Fruit fly (Drosophila melanogaster) whole organism, larva: ENCODE data around the gene nes.

Source experiments
- noc ChIP-seq: fragments of 200-800 bp; sonication (Bioruptor generic); optimal IDR thresholded peaks from 3 replicates; lab custom pipeline; 2019; ENCODE audit warnings: missing biosample characterization, mild to moderate bottlenecking, missing genetic modification characterization, moderate library complexity

nes gene

DNA sequence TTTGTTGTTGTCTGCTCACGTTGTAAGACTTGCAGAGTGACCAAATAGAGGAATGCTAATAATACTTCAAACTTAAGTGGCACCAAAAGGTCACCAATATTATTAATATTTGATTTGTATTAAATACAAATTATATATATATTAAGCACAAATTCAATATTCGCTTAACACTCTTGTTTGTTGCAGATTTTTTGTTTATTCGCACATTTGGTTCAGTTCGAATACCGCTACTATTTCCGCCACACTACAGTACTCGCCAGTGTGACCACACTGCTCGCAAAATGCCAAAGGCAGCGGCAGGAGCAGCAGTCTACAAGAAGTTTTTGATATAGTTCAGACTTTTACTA lies 3.6 kb upstream of the nes start, which contains the start of gene Max:
TSS of gene Max (minus strand) at position 44 of the 347 bp plus-strand sequence.
- peak; percentile 63 for TF ChIP-seq noc (tag; lab: Kevin White, UChicago)

DNA sequence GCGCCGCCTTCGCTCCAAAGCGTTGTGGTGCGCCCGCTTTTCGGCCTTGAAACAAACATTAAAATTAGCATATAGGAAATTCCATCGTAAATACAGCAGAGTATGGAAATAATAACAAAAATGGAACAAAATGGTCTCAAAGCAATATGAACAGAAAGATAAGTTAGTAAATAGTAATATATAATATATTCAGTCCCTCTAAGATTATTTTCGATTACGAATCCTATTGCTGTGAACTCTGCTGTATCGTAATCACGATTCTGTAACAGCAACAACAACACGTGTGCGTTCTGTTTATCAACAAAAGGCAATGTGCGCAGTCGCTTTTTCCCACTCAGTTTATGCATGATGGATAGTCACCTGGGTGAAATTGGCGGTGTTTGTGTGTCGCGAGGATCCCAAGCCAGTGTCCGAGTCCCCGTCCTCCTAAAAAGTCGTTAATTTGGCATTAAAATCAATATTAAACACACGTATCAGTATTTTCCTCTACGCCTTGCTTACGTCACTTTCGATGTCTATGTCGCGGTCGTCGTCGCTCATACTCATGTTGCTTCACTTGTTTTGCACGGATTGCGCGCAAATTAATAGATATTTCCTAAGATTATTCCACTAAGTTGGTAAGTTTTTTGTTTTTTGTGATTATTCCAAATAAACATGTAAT lies 3.1 kb upstream of the nes start, which contains the start of the genes CG42374 and Mettl5:
TSS of gene CG42374 (plus strand) at position 287 of the 661 bp plus-strand sequence.
TSS of gene Mettl5 (plus strand) at position 287 of the 661 bp plus-strand sequence.
- no peak for TF ChIP-seq noc (tag; lab: Kevin White, UChicago)

DNA sequence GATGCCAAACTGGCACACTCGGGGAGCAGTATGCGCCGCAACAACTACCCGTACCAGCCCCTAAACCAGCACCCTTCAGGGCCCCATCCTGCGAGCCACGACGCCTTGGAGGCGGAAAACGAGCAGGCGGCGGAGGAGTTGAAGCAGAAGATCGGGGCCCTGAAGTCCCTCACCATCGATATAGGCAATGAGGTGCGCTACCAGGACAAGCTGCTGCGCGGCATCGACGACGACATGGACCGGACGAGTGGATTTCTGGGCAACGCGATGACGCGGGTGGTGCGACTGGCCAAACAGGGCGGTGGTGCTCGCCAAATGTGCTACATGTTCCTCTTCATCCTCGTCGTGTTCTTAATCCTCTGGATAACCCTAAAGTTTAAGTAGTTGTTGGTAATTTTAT lies 1.2 kb upstream of the nes start:
- no peak for TF ChIP-seq noc (tag; lab: Kevin White, UChicago)

DNA sequence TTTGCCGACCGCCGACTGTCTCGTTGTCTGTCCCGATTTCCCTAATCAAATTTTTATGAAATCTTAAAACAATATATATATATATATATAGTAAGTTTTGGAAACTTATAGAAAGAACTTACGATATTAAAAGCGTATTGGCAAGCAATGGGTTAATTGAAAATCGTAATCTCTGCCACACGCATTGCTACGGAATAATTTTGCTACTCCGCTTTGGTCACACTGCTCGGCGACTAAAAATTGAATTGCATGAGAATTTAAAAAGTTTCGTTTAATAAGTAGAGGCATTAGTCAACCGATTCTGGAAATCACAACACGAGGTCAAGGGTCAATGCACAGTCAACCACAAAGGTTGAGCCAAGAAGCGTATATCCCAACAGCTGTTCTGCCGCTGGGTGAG lies 734 bp upstream of the nes start, which contains the start of gene Bet1:
TSS of gene Bet1 (plus strand) at position 182 of the 400 bp plus-strand sequence.
- TF ChIP-seq noc (tag; lab: Kevin White, UChicago) = no peak

DNA sequence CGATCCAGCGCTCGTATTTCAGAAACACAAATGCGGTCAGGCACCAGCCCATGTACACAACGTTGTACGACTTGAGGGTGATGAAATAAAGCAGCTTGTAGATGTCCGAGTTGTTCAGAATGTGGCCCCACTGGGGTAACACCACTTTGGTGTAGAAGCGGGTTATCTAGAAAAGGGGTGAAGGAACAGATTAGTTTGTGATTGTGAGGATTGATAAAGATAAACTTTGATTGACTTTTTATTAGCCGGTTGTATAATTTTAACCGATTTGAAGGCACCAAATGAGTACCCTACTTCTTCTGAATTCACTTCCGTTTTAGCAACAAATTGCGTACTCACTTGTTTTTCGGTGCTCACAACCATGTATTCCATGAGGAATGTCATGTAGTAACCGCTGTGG lies 2.3 kb downstream of the nes start:
- TF ChIP-seq noc (tag; lab: Kevin White, UChicago) = no peak

DNA sequence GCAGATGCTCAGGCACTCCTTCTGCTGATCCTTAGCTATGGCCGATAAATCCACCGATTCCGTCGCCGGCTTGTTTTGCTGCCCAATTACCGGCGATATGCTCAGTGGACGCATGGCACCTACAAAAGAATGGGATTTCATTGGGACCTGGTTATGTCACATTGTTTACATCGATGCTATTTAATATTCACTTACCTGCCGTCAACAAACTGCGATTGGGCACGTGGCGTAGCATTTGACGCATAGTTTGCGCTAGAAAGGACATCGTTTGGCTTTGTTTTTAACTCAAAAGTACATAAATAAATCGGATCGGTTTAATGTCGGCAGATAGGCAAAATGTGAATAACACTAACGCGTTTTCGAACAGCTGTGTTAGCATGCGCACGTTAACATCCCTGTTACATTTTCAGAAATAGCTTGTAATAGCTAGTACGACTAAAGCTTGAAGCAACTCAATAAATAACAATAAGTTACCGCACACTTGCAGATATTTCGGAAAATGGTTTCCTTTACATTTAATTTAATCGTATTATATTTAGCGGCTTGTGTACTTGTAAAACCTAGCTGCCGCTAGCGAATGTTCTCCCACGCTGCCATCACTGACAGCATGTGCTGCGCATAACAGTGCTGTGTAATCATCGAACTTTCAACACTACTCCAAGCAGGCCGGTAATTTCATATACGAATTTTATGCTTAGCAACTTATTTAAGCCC lies 5.6 kb downstream of the nes start, which contains the start of the genes mRpL21 and rept:
TSS of gene mRpL21 (minus strand) at position 347 of the 714 bp plus-strand sequence.
TSS of gene rept (plus strand) at position 626 of the 714 bp plus-strand sequence.
- peak; percentile 66 for TF ChIP-seq noc (tag; lab: Kevin White, UChicago)

DNA sequence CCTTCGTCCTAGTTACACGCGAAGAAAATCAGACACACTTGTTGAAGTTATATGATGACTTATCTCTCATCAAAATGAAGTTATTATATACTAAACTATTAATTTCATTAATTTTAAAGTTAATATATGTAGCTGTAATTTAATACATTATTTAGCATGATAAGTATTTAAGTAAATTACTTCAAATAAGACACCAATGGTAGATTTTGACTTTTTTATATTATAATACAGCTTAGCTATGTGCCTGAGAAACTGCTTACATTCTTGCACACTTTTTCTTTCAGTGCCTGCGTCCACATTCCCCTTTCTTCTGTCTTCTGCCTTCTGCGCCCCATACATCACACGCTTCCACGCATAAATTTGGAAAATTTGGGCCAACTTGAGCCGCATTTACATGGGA lies 8.8 kb downstream of the nes start:
- TF ChIP-seq noc (tag; lab: Kevin White, UChicago) = no peak

DNA sequence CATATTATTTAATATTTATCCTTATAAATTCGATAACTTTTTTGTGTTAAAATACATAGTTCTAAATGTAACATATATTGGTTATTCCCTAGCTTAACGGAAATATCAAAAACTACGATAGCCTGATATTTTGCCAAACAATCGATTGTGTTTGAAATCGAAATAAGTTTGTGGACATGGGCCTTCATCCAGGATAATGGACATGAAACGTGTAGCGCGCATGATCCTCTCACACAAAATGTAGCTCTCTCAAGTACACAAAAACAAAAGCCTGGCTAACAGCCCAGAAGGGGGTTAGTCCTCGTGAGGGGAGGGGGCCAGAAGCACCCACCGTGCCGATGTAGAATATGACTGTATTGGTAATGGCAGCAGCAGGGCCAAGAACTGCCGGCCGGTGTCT lies 22.7 kb downstream of the nes start:
- no peak for TF ChIP-seq noc (tag; lab: Kevin White, UChicago)

DNA sequence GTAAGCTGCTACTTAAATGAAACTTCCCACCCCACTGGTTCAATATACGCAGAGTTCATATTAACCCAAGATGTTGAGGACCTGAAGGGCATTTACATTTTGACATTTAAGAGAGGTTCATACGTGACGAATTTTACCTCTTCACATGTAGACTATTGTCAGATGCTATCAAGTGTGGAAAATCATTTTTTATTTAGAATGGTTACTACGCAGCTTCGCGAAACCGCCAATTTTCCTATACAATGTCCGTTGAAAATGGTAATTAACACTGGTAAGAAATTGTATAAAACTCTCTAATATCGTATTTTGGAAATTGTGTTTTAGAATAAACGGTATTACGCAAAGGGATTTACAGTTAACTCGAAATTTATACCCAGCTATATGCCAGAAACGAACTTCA lies 23.9 kb downstream of the nes start:
- no peak for TF ChIP-seq noc (tag; lab: Kevin White, UChicago)

DNA sequence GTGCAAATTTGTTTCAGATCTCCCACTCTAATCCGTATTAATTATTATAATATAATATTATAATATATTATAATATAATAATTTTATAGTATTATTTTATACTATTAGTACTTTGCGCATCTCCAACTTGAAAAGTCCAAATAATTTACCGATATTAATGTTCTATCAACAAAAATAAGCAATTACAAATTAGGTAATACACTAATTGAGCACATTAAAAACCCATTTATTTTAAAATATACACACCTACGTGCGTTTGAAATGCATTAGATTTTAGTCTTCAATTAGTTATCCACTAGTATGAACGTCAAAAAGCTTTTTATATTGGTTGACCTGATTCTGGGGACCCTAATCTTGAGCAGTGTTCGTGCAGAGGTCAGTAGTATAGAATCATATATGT lies 24.4 kb downstream of the nes start, which contains the start of gene CG33647:
TSS of gene CG33647 (plus strand) at position 301 of the 400 bp plus-strand sequence.
- TF ChIP-seq noc (tag; lab: Kevin White, UChicago) = no peak

DNA sequence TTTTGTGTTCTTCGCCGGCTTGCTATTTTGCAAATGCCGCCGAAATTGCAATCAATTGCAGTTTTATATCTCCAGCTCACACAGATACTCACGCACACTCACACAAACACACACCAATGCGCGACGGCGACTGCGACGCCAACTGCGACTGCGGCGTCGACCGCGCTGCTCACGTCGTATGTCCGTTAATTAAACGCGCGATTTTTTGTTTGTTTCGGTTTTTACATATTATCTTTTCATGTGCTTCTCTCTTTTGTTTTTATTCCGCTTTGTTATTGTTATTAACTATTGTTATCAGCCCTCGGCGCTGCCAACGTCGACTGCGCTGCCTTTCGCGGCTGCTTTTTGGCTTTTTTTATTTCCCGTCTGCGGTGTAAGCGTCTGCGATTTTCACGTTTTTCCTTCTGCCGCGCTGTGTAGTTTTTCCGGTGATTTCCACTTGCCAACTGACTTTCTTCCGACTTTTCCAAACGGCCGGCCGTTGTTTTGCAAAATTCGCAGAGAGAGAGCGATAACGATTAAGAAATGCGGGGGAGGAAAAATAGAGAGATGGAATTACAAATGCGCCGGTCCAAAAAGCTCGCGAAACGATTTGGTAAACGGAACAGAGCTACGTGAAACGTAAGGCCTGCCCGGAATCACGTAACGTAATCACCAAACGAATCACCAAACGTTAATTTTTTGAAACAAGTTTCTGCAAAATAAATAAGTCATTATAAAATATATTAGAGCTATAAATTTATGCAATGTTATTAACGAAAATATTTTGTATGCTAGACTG lies 25.4 kb downstream of the nes start, which contains the start of gene fz2:
TSS of gene fz2 (minus strand) at position 452 of the 781 bp plus-strand sequence.
- no peak for TF ChIP-seq noc (tag; lab: Kevin White, UChicago)

DNA sequence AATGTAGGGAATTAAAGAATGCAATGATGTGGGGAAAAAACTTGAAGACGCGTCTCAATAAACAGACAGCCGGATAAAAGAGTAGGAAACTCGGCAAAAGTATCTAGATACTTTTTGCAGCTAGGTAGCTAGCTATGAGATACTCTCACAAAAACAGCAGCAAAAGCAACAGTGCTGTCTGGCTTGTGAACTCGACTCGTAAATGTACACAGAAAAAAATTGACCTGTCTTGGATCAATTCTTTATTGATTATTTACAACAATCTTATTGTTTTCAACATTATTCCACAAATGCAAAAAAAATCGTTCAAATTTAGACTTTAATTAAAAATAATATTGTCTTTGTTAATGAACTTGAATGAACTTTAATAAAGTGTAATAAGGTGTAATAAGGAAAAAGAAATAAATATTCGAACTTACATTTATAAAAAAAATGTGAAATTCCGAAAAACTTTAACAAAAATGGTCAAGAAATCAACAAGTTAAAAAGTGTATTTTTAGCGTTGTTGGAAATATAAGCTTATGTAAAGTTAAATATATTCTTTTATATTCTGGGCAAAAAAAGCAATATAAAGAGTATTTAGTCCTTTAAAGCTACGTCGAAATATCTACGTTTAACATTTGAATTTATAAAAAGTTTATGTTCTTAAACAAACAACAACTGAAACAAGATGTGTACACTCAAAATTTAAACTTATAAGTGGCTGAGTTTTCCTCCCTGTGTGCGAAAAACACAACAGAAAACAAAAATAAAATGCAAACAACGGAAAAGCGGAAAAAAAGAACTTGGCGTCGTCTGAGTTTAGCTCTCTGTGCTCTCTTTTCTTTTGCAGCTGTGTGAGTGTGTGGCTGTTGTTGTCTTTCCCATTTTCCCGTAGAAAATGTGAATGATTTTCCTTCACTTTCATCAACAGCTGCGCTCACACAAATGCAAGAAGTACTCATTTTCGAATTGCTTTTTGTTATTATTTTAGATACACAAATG lies 26.4 kb downstream of the nes start:
- TF ChIP-seq noc (tag; lab: Kevin White, UChicago) = no peak

DNA sequence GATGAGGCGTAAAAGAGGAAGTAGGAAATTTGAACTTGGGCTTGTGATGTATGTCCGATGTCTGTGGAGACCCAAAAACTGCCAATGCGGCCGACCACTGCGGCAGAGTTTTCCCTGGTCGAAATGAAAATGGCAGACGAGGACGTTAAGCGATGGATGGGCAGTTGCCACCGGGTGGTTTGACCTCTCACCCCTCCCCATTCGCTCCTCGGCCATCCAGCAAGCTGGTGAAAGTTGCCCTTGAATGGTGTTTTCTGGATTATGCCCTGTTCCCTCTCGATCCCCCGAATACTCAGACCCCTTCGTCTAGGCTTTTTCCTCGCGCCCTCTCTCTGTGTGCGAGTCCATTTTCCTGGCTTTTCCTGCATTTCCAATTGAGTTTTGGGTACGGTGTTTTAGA lies 28.9 kb downstream of the nes start:
- no peak for TF ChIP-seq noc (tag; lab: Kevin White, UChicago)

DNA sequence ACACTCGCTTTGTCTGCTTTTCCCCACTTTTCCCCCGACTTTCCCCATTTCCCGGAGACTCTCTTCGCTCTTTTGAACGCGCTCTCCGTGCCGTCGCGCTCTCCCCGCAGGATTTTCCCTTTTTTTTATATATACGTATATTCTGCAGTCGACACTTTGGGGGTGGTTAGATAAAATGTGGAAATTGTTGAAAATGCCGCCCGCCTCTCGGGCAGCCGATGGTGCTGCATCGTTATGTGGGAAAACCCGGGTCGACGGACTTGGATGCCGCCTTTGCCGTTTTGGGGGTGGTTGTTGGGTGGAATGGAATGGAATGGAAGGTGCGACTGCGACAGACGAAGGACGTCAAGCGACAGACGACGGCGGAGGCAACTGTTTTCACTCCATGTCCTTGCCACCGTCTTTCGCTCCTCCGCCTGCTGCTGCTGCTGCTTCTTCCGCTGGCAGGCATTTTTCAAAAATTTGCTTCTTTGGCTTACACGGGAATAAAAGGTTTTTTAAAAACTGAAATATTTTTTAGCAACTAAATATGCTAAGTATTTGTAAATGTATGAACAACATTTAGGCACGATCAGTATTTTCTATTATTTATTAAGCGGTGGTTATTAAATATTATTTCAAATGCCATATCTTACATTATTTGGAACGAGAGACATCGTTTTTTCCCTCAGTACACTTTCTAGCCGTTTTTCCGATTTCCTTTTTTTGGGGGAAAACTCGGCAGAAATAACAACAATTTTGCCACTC lies 29.5 kb downstream of the nes start:
- no peak for TF ChIP-seq noc (tag; lab: Kevin White, UChicago)
